Worm (Caenorhabditis elegans): Measurements from ENCODE around the gene nspg-9.

ce11 chrIV:14512405-14512804, 55.7 kb downstream of the nspg-9 start, which contains the start of gene Y57G11A.5:
- TF ChIP-seq tbx-11 (GFP tag; IDR thresholded peaks at IDR 0.05): no peak
- TF ChIP-seq flt-1 (GFP tag; IDR thresholded peaks at IDR 0.05): no peak
- TF ChIP-seq tra-4 (tag; optimal IDR thresholded peaks at IDR 0.05): no peak
- TF ChIP-seq ama-1 (optimal IDR thresholded peaks at IDR 0.05): no peak
- TF ChIP-seq tbx-37 (GFP tag; conservative IDR thresholded peaks at IDR 0.05): no peak
- no peak for TF ChIP-seq hmbx-1 (tag; optimal IDR thresholded peaks at IDR 0.05)
- TF ChIP-seq pes-1 (GFP tag; IDR thresholded peaks at IDR 0.05): no peak
- no peak for TF ChIP-seq F13C5.2 (tag; optimal IDR thresholded peaks at IDR 0.05)
